Fruit fly (Drosophila melanogaster) whole organism: ENCODE results near the gene Fkbp39.

Experiments
- CG8478 ChIP-seq: fragments of >200 bp; optimal IDR thresholded peaks from 2 replicates; lab custom pipeline; 2018; ENCODE audit warnings: inconsistent platforms
- pan ChIP-seq: fragments of >200 bp; optimal IDR thresholded peaks from 2 replicates; lab custom pipeline; 2017

- TF ChIP-seq pan (lab: Kevin White, UChicago) (no peak), CG8478 (lab: Kevin White, UChicago) (no peak)
These were observed 44.1 kb downstream of the Fkbp39 start for dm6 chr3R:15288802-15289201.
